Fruit fly (Drosophila melanogaster): ENCODE data around the gene CG7044.
A peak's percentile ranks its signal among the peaks of the same experiment; 100 is the strongest.

CG7044 gene

dm6 chr3R:21138220-21138754 is 36.8 kb upstream of the CG7044 start, which contains the start of gene meigo (continued):
- no peak for TF ChIP-seq CG17568 (GFP tag; optimal IDR thresholded peaks at IDR 0.05)
- TF ChIP-seq CG12299 (tag; optimal IDR thresholded peaks at IDR 0.05) = peak; percentile 55
- TF ChIP-seq CG9817 (tag; optimal IDR thresholded peaks at IDR 0.05) = peak; percentile 79
- TF ChIP-seq zen (tag; optimal IDR thresholded peaks at IDR 0.05) = peak; percentile 75
- peak; percentile 38 for TF ChIP-seq salm (tag; optimal IDR thresholded peaks at IDR 0.05)
- peak; percentile 60 for TF ChIP-seq CG1603 (tag; optimal IDR thresholded peaks at IDR 0.05)
- TF ChIP-seq ase (GFP tag; IDR thresholded peaks at IDR 0.05) = no peak
- peak; percentile 97 for TF ChIP-seq sr (GFP tag; IDR thresholded peaks at IDR 0.05)
- peak; percentile 59 for TF ChIP-seq Chrac-16 (GFP tag; optimal IDR thresholded peaks at IDR 0.05)
- TF ChIP-seq jumu (GFP tag; optimal IDR thresholded peaks at IDR 0.05) = peak; percentile 40
- TF ChIP-seq CG11695 (GFP tag; IDR thresholded peaks at IDR 0.05) = no peak
- TF ChIP-seq nerfin-1 (tag; optimal IDR thresholded peaks at IDR 0.05) = peak; percentile 74
- peak; percentile 76 for TF ChIP-seq lmd (GFP tag; IDR thresholded peaks at IDR 0.05)
- TF ChIP-seq CG7786 (GFP tag; optimal IDR thresholded peaks at IDR 0.05) = peak; percentile 46
- TF ChIP-seq Mad (GFP tag; optimal IDR thresholded peaks at IDR 0.05) = peak; percentile 69
- peak; percentile 81 for TF ChIP-seq Rfx (GFP tag; IDR thresholded peaks at IDR 0.05)
- TF ChIP-seq H15 (GFP tag; IDR thresholded peaks at IDR 0.05) = no peak
- peak; percentile 67 for TF ChIP-seq CG12942 (GFP tag; optimal IDR thresholded peaks at IDR 0.05)
- peak; percentile 20 for TF ChIP-seq Hand (GFP tag; optimal IDR thresholded peaks at IDR 0.05)
- TF ChIP-seq CG18764 (GFP tag; optimal IDR thresholded peaks at IDR 0.05) = peak; percentile 58
- TF ChIP-seq dpn (GFP tag; optimal IDR thresholded peaks at IDR 0.05) = peak; percentile 62 to 72
- 0 out of 2 replicates have a peak, but pooled peaks have one; percentile 23 for TF ChIP-seq CG4730 (GFP tag; IDR thresholded peaks at IDR 0.05)
- TF ChIP-seq YL-1 (GFP tag; optimal IDR thresholded peaks at IDR 0.05) = peak; percentile 90
- peak; percentile 70 for TF ChIP-seq NfI (GFP tag; optimal IDR thresholded peaks at IDR 0.05)
- peak; percentile 56 for TF ChIP-seq CG17359 (tag; optimal IDR thresholded peaks at IDR 0.05)
- TF ChIP-seq Dbx (GFP tag; IDR thresholded peaks at IDR 0.05) = peak; percentile 71; the same call in 2 of the 3 replicates
- TF ChIP-seq jing (GFP tag; optimal IDR thresholded peaks at IDR 0.05) = no peak
- TF ChIP-seq Antp (GFP tag; optimal IDR thresholded peaks at IDR 0.05) = peak; percentile 17
- TF ChIP-seq CG13296 (GFP tag; optimal IDR thresholded peaks at IDR 0.05) = peak; percentile 76
- peak; percentile 50; the same call in 1 of the 2 replicates for TF ChIP-seq CG14667 (GFP tag; IDR thresholded peaks at IDR 0.05)
- peak; percentile 49 for TF ChIP-seq CG14441 (GFP tag; IDR thresholded peaks at IDR 0.05)
- TF ChIP-seq CG8944 (GFP tag; optimal IDR thresholded peaks at IDR 0.05) = peak; percentile 48
- peak; percentile 83 for TF ChIP-seq HmgZ (tag; optimal IDR thresholded peaks at IDR 0.05)
- peak; percentile 80 for TF ChIP-seq B-H2 (GFP tag; optimal IDR thresholded peaks at IDR 0.05)
- TF ChIP-seq CG9215 (GFP tag; IDR thresholded peaks at IDR 0.05) = peak; percentile 72
- TF ChIP-seq Fer2 (tag; optimal IDR thresholded peaks at IDR 0.05) = peak; percentile 62
- TF ChIP-seq CG2712 (tag; optimal IDR thresholded peaks at IDR 0.05) = peak; percentile 83
- TF ChIP-seq tx (GFP tag; optimal IDR thresholded peaks at IDR 0.05) = peak; percentile 50
- TF ChIP-seq otp (GFP tag; IDR thresholded peaks at IDR 0.05) = 0 out of 3 replicates have a peak, but pooled peaks have one; percentile 25
- peak; percentile 54 for TF ChIP-seq CG3065 (GFP tag; optimal IDR thresholded peaks at IDR 0.05)
- TF ChIP-seq CG12236 (GFP tag; optimal IDR thresholded peaks at IDR 0.05) = no peak
- TF ChIP-seq ac (GFP tag; optimal IDR thresholded peaks at IDR 0.05) = no peak
- TF ChIP-seq nmo (GFP tag; optimal IDR thresholded peaks at IDR 0.05) = peak; percentile 86
- peak; percentile 72 for TF ChIP-seq CG3847 (GFP tag; IDR thresholded peaks at IDR 0.05)
- TF ChIP-seq sima (GFP tag; optimal IDR thresholded peaks at IDR 0.05) = no peak
- peak; percentile 15 for TF ChIP-seq CTCF (GFP tag; optimal IDR thresholded peaks at IDR 0.05)
- TF ChIP-seq Sry-β (GFP tag; optimal IDR thresholded peaks at IDR 0.05) = peak; percentile 99
- peak; percentile 66 for TF ChIP-seq vfl (GFP tag; optimal IDR thresholded peaks at IDR 0.05)
- peak; percentile 66 for TF ChIP-seq stwl (tag; optimal IDR thresholded peaks at IDR 0.05)
- TF ChIP-seq cas (GFP tag; IDR thresholded peaks at IDR 0.05) = 0 out of 2 replicates have a peak, but pooled peaks have one; percentile 44
- TF ChIP-seq ems (GFP tag; optimal IDR thresholded peaks at IDR 0.05) = peak; percentile 43
- TF ChIP-seq klu (GFP tag; IDR thresholded peaks at IDR 0.05) = peak; percentile 99
